Worm (Caenorhabditis elegans) whole organism, late embryonic: ENCODE results near the gene T04A8.18.

ENCODE experiments used
- C08G9.2 ChIP-seq: sonication (generic microtip); optimal IDR thresholded peaks from 2 replicates; lab custom pipeline; 2016; ENCODE audit warnings: mild to moderate bottlenecking, missing genetic modification characterization, moderate library complexity, missing compliant biosample characterization
- F13H6.1 ChIP-seq: sonication (generic microtip); optimal IDR thresholded peaks from 2 replicates; lab custom pipeline; 2016; ENCODE audit warnings: missing genetic modification characterization, missing compliant biosample characterization
- K09A11.1 ChIP-seq: sonication (generic microtip); optimal IDR thresholded peaks from 2 replicates; lab custom pipeline; 2017; ENCODE audit warnings: antibody characterized with exemption, mild to moderate bottlenecking, missing genetic modification characterization, missing compliant biosample characterization; ENCODE audit not compliant: insufficient read depth
- T23F11.4 ChIP-seq: fragments of 200-800 bp; sonication (Bioruptor generic); optimal IDR thresholded peaks from 2 replicates; lab custom pipeline; 2018; ENCODE audit warnings: mild to moderate bottlenecking, missing genetic modification characterization, missing compliant biosample characterization
- Y22D7AL.16 ChIP-seq: sonication (generic microtip); optimal IDR thresholded peaks from 2 replicates; lab custom pipeline; 2016; ENCODE audit warnings: missing genetic modification characterization, missing compliant biosample characterization
- ahr-1 ChIP-seq: sonication (generic microtip); optimal IDR thresholded peaks from 2 replicates; lab custom pipeline; 2016; ENCODE audit warnings: missing genetic modification characterization, missing compliant biosample characterization
- ceh-18 ChIP-seq: sonication (generic microtip); optimal IDR thresholded peaks from 2 replicates; lab custom pipeline; 2016; ENCODE audit warnings: missing genetic modification characterization, missing compliant biosample characterization
- ceh-24 ChIP-seq: sonication (generic microtip); optimal IDR thresholded peaks from 2 replicates; lab custom pipeline; 2016; ENCODE audit warnings: mild to moderate bottlenecking, missing genetic modification characterization, missing compliant biosample characterization
- ceh-6 ChIP-seq: fragments of 200-800 bp; sonication (Bioruptor generic); optimal IDR thresholded peaks from 2 replicates; lab custom pipeline; 2018; ENCODE audit warnings: mild to moderate bottlenecking, missing genetic modification characterization, missing compliant biosample characterization
- ceh-9 ChIP-seq: sonication (generic microtip); optimal IDR thresholded peaks from 2 replicates; lab custom pipeline; 2016; ENCODE audit warnings: mild to moderate bottlenecking, missing genetic modification characterization, inconsistent platforms, missing compliant biosample characterization
- che-1 ChIP-seq: sonication (generic microtip); optimal IDR thresholded peaks from 2 replicates; lab custom pipeline; 2016; ENCODE audit warnings: mild to moderate bottlenecking, missing genetic modification characterization, missing compliant biosample characterization
- dve-1 ChIP-seq: sonication (generic microtip); optimal IDR thresholded peaks from 2 replicates; lab custom pipeline; 2017; ENCODE audit warnings: antibody characterized with exemption, mild to moderate bottlenecking, missing genetic modification characterization, missing compliant biosample characterization
- elt-2 ChIP-seq: sonication (generic microtip); optimal IDR thresholded peaks from 2 replicates; lab custom pipeline; 2016; ENCODE audit warnings: missing genetic modification reagents, missing genetic modification characterization, missing compliant biosample characterization
- elt-4 ChIP-seq: sonication (generic microtip); optimal IDR thresholded peaks from 2 replicates; lab custom pipeline; 2016; ENCODE audit warnings: missing genetic modification characterization, missing compliant biosample characterization
- ets-4 ChIP-seq: sonication (generic microtip); optimal IDR thresholded peaks from 2 replicates; lab custom pipeline; 2016; ENCODE audit warnings: missing genetic modification characterization, missing compliant biosample characterization
- fkh-6 ChIP-seq: sonication (generic microtip); optimal IDR thresholded peaks from 2 replicates; lab custom pipeline; 2016; ENCODE audit warnings: missing genetic modification characterization, missing compliant biosample characterization
- gmeb-2 ChIP-seq: sonication (generic microtip); optimal IDR thresholded peaks from 2 replicates; lab custom pipeline; 2016; ENCODE audit warnings: missing genetic modification characterization, inconsistent platforms, missing compliant biosample characterization
- hlh-15 ChIP-seq: sonication (generic microtip); optimal IDR thresholded peaks from 2 replicates; lab custom pipeline; 2016; ENCODE audit warnings: missing genetic modification characterization, missing compliant biosample characterization
- hlh-6 ChIP-seq: sonication (generic microtip); optimal IDR thresholded peaks from 2 replicates; lab custom pipeline; 2016; ENCODE audit warnings: missing genotype, missing genetic modification characterization, missing compliant biosample characterization
- nfya-1 ChIP-seq: sonication (generic microtip); optimal IDR thresholded peaks from 2 replicates; lab custom pipeline; 2017; ENCODE audit warnings: missing genetic modification characterization, mild to moderate bottlenecking, missing compliant biosample characterization, antibody characterized with exemption, moderate library complexity
- nhr-11 ChIP-seq: fragments of 150-350 bp; optimal IDR thresholded peaks from 2 replicates; lab custom pipeline; 2014; ENCODE audit warnings: missing biosample characterization, missing genetic modification characterization
- odd-2 ChIP-seq: sonication (generic microtip); optimal IDR thresholded peaks from 2 replicates; lab custom pipeline; 2017; ENCODE audit warnings: antibody characterized with exemption, mild to moderate bottlenecking, missing genetic modification characterization, missing compliant biosample characterization
- pax-1 ChIP-seq: fragments of 150-350 bp; optimal IDR thresholded peaks from 2 replicates; lab custom pipeline; 2014; ENCODE audit warnings: missing biosample characterization, missing genetic modification characterization
- pha-2 ChIP-seq: sonication (generic microtip); optimal IDR thresholded peaks from 2 replicates; lab custom pipeline; 2017; ENCODE audit warnings: mild to moderate bottlenecking, missing genetic modification characterization, missing compliant biosample characterization
- pqm-1 ChIP-seq: sonication (generic microtip); optimal IDR thresholded peaks from 2 replicates; lab custom pipeline; 2016; ENCODE audit warnings: missing genetic modification characterization, missing compliant biosample characterization
- ref-2 ChIP-seq: sonication (generic microtip); optimal IDR thresholded peaks from 2 replicates; lab custom pipeline; 2016; ENCODE audit warnings: missing genetic modification characterization, missing compliant biosample characterization
- rnt-1 ChIP-seq: sonication (generic microtip); optimal IDR thresholded peaks from 2 replicates; lab custom pipeline; 2016; ENCODE audit warnings: missing genetic modification characterization, missing compliant biosample characterization
- tbx-2 ChIP-seq: sonication (generic microtip); optimal IDR thresholded peaks from 2 replicates; lab custom pipeline; 2016; ENCODE audit warnings: missing genetic modification characterization, missing compliant biosample characterization
- tbx-7 ChIP-seq: sonication (generic microtip); optimal IDR thresholded peaks from 2 replicates; lab custom pipeline; 2016; ENCODE audit warnings: missing genotype, missing genetic modification characterization, missing compliant biosample characterization
- unc-3 ChIP-seq, 2 experiments: fragments of 200-800 bp in 1 of 2; sonication (Bioruptor generic) in 1 of 2; sonication (generic microtip) in 1 of 2; conservative IDR thresholded peaks in 1 of 2; optimal IDR thresholded peaks in 1 of 2; 2 replicates each; pipeline versions ENCODE4 v1.3.6 to Lab custom; 2016 to 2022; ENCODE audit warnings: missing compliant biosample characterization in 2 of 2, missing genetic modification characterization in 2 of 2, missing genetic modification reagents in 1 of 2
- unc-42 ChIP-seq: sonication (generic microtip); optimal IDR thresholded peaks from 2 replicates; lab custom pipeline; 2016; ENCODE audit warnings: missing genotype, missing genetic modification characterization, missing compliant biosample characterization
- unc-86 ChIP-seq: sonication (generic microtip); optimal IDR thresholded peaks from 2 replicates; lab custom pipeline; 2016; ENCODE audit warnings: missing genetic modification characterization, missing compliant biosample characterization
- zip-5 ChIP-seq: sonication (generic microtip); optimal IDR thresholded peaks from 2 replicates; lab custom pipeline; 2016; ENCODE audit warnings: missing genetic modification characterization, missing compliant biosample characterization
- ztf-16 ChIP-seq: sonication (generic microtip); optimal IDR thresholded peaks from 2 replicates; lab custom pipeline; 2017; ENCODE audit warnings: missing genetic modification characterization, missing compliant biosample characterization

T04A8.18 gene

ce11 chrIII:4721750-4722149, 12.7 kb downstream of the T04A8.18 start, which contains the start of gene acy-1 (continued):
- TF ChIP-seq hlh-6 (tag; lab: Kevin White, UChicago) (no peak), dve-1 (peak; percentile 61), zip-5 (tag; lab: Kevin White, UChicago) (no peak), tbx-7 (tag; lab: Kevin White, UChicago) (no peak), ref-2 (no peak), F13H6.1 (tag; lab: Kevin White, UChicago) (no peak), tbx-2 (tag; lab: Kevin White, UChicago) (peak; percentile 79), elt-2 (tag; lab: Kevin White, UChicago) (no peak), nfya-1 (tag; lab: Kevin White, UChicago) (peak; percentile 90), pqm-1 (tag; lab: Kevin White, UChicago) (no peak), unc-86 (tag; lab: Kevin White, UChicago) (no peak), Y22D7AL.16 (no peak), nhr-11 (tag; lab: Kevin White, UChicago) (no peak), ceh-9 (tag; lab: Kevin White, UChicago) (no peak), fkh-6 (no peak), ztf-16 (no peak)

ce11 chrIII:4723922-4724321, 14.9 kb downstream of the T04A8.18 start:
- TF ChIP-seq unc-42 = peak; percentile 17
- no peak for TF ChIP-seq ceh-24 (tag; lab: Kevin White, UChicago)
- peak; percentile 14 for TF ChIP-seq ceh-18

ce11 chrIII:4731295-4731988, 22.4 kb downstream of the T04A8.18 start, which contains the start of gene F17C8.3:
Gene F17C8.3, plus strand, starts transcription at chrIII:4731938.
- TF ChIP-seq elt-4 = no peak
- peak; percentile 69 for TF ChIP-seq ceh-18
- no peak for TF ChIP-seq hlh-15 (tag; lab: Kevin White, UChicago)

- TF ChIP-seq nhr-11 (tag; lab: Kevin White, UChicago) = no peak
- no peak for TF ChIP-seq elt-2 (tag; lab: Kevin White, UChicago)
- no peak for TF ChIP-seq C08G9.2
- no peak for TF ChIP-seq rnt-1 (tag; lab: Kevin White, UChicago)
- TF ChIP-seq zip-5 (tag; lab: Kevin White, UChicago) = no peak
- TF ChIP-seq ceh-6 (GFP tag; lab: Kevin White, UChicago) = no peak
- no peak for TF ChIP-seq hlh-6 (tag; lab: Kevin White, UChicago)
- no peak for TF ChIP-seq ref-2
- no peak for TF ChIP-seq odd-2
- no peak for TF ChIP-seq unc-3 (GFP tag; conservative IDR thresholded peaks at IDR 0.05; lab: Robert Waterston, UW)
- TF ChIP-seq unc-3 (tag; optimal IDR thresholded peaks at IDR 0.05; lab: Kevin White, UChicago) = no peak
- no peak for TF ChIP-seq pax-1 (tag; lab: Kevin White, UChicago)
- no peak for TF ChIP-seq che-1 (tag; lab: Kevin White, UChicago)
- no peak for TF ChIP-seq unc-86 (tag; lab: Kevin White, UChicago)
- no peak for TF ChIP-seq K09A11.1 (tag; lab: Kevin White, UChicago)
- TF ChIP-seq pha-2 (tag; lab: Kevin White, UChicago) = no peak
These were observed 25.0 kb downstream of the T04A8.18 start, which contains the start of gene F17C8.9 for ce11 chrIII:4734056-4734455. Gene F17C8.9, plus strand, starts transcription at chrIII:4734356.

- no peak for TF ChIP-seq gmeb-2 (tag; lab: Kevin White, UChicago)
- TF ChIP-seq T23F11.4 (GFP tag; lab: Kevin White, UChicago) = no peak
- no peak for TF ChIP-seq ets-4
- TF ChIP-seq ahr-1 (tag; lab: Kevin White, UChicago) = no peak
- TF ChIP-seq ceh-9 (tag; lab: Kevin White, UChicago) = no peak
These were observed 26.4 kb downstream of the T04A8.18 start, which contains the start of gene F17C8.7 for ce11 chrIII:4735443-4735842. Gene F17C8.7, plus strand, starts transcription at chrIII:4735743.
